Worm (Caenorhabditis elegans) whole organism, L4/young adult: ENCODE results near the gene F38A1.6.

ENCODE experiments used
- W03F9.2 ChIP-seq: fragments of 150-350 bp; optimal IDR thresholded peaks from 2 replicates; lab custom pipeline; 2014; ENCODE audit warnings: missing biosample characterization, missing genetic modification characterization
- dao-5 ChIP-seq: sonication (generic microtip); optimal IDR thresholded peaks from 2 replicates; lab custom pipeline; 2016; ENCODE audit warnings: missing genotype, missing genetic modification characterization, moderate library complexity, missing compliant biosample characterization
- him-1 ChIP-seq: sonication (generic microtip); optimal IDR thresholded peaks from 2 replicates; lab custom pipeline; 2016; ENCODE audit warnings: missing genotype, missing genetic modification reagents, missing genetic modification characterization, missing compliant biosample characterization

F38A1.6 gene

DNA sequence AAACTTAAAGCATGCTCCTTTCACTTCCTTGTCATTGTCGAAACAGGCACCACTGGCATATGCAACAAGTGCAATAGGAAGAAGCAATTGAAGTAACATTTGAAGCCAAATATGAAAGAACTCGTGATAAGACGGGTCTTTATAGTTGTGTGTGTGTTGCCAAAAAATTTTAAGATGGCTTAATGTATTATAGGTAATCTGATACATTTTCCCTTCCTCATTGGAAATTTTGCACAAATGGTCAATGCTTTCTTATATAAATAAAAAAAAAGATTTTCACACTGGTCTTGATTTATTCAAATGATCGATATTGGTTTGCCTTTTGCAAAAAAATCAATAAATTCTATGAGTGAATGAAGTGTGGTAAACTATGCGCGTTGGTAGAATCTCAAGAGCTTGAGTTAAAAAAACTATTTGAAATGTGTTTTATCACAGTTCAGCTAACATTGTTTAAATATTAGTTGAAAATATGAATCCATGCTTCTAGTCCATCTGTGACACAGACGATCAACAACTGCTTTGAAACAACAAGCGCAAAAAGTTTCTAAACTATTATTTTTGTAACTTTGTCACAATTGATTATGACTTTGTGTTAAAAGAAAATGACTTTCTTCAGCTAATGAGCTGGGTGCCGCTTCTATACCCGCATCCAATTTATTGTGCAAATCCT, at the start of gene F38A1.6, which contains the start of gene clec-166:
TSS of gene F38A1.6 (plus strand) at position 620 of the 670 bp plus-strand sequence.
TSS of gene clec-166 (minus strand) at position 101 of the 670 bp plus-strand sequence.
- TF ChIP-seq W03F9.2 (tag; lab: Kevin White, UChicago) (no peak), him-1 (tag; lab: Kevin White, UChicago) (no peak), dao-5 (tag; lab: Kevin White, UChicago) (no peak)

DNA sequence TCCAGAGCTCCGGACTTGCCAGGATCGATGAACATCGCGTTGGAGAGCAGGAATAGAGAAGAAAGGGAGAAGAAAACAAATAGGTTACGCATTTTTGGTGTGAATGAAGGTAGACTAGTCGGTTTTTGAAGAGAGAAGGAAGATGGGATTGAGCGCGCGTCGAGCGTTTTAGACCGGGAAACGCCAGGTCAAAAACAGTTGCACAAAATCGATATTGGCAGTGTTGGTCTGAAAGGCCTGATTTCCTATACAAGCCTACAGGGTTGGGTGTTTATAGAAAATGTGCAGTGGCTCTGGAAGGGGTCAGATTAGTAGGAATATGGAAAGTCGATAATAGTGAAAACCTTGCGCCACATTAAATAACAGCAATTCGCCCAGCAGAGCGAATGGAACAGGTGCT, 46.8 kb upstream of the F38A1.6 start, which contains the start of gene dsl-2:
TSS of gene dsl-2 (minus strand) at position 101 of the 400 bp plus-strand sequence.
- no peak for TF ChIP-seq W03F9.2 (tag; lab: Kevin White, UChicago)
- no peak for TF ChIP-seq him-1 (tag; lab: Kevin White, UChicago)
- no peak for TF ChIP-seq dao-5 (tag; lab: Kevin White, UChicago)

ce11 chrIV:1207980-1208379, 43.7 kb upstream of the F38A1.6 start, which contains the start of gene dsl-1:
TSS of gene dsl-1 (minus strand) at chrIV:1208080.
- TF ChIP-seq W03F9.2 (tag; lab: Kevin White, UChicago) (no peak), him-1 (tag; lab: Kevin White, UChicago) (no peak), dao-5 (tag; lab: Kevin White, UChicago) (no peak)

DNA sequence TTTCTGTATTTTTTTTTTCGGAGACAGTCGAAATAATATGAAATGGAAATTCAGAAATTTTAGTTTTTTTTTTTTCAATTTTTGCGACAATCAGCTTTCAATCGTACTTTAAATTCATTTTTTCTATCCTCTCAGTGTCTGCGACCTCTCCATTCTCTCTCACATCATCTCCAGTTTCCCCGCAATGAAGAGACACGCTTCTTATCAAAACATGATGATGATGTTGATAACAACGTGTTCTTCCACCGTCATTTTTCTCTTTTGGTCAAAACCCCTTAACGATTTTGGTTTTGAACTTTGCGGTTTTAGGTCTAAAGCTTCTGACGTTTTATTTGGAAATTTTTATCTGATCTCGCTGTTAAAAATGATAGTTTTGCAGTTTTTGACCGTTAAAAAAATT, 42.3 kb upstream of the F38A1.6 start:
- TF ChIP-seq W03F9.2 (tag; lab: Kevin White, UChicago) (no peak), him-1 (tag; lab: Kevin White, UChicago) (no peak), dao-5 (tag; lab: Kevin White, UChicago) (no peak)

DNA sequence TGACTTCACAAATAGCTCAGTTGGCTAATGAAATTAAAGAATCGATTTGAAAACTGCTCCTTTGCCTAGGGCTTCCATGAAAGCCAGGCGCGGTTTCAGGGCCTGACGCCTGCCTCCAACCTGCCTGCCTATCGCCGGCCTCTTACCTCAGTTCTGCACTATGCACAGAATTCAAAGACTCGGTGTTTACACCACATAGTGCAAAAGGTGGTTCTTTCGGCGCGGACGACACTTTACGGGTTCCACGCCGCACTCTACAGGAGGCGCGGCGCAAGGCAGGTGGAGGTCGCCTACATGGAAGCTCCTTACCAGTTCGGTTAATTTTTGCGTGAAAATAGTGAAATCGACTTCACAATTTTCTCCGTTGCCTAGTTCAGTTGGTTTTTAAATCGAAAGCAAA, 41.8 kb upstream of the F38A1.6 start:
- TF ChIP-seq W03F9.2 (tag; lab: Kevin White, UChicago) (no peak), him-1 (tag; lab: Kevin White, UChicago) (no peak), dao-5 (tag; lab: Kevin White, UChicago) (no peak)

ce11 chrIV:1211902-1212301, 39.8 kb upstream of the F38A1.6 start:
- TF ChIP-seq him-1 (tag; lab: Kevin White, UChicago) (no peak), W03F9.2 (tag; lab: Kevin White, UChicago) (no peak)

ce11 chrIV:1212357-1212756, 39.3 kb upstream of the F38A1.6 start:
- TF ChIP-seq W03F9.2 (tag; lab: Kevin White, UChicago) (no peak), him-1 (tag; lab: Kevin White, UChicago) (no peak), dao-5 (tag; lab: Kevin White, UChicago) (no peak)

ce11 chrIV:1213192-1213591, 38.5 kb upstream of the F38A1.6 start:
- TF ChIP-seq dao-5 (tag; lab: Kevin White, UChicago) (no peak), W03F9.2 (tag; lab: Kevin White, UChicago) (no peak), him-1 (tag; lab: Kevin White, UChicago) (no peak)

- TF ChIP-seq dao-5 (tag; lab: Kevin White, UChicago) (no peak), W03F9.2 (tag; lab: Kevin White, UChicago) (no peak), him-1 (tag; lab: Kevin White, UChicago) (no peak)
Observed at ce11 chrIV:1215536-1215935, 36.1 kb upstream of the F38A1.6 start.

ce11 chrIV:1216290-1216689, 35.4 kb upstream of the F38A1.6 start, which contains the start of gene W09G12.9:
TSS of gene W09G12.9 (plus strand) at chrIV:1216590.
- no peak for TF ChIP-seq dao-5 (tag; lab: Kevin White, UChicago)
- TF ChIP-seq W03F9.2 (tag; lab: Kevin White, UChicago) = no peak
- TF ChIP-seq him-1 (tag; lab: Kevin White, UChicago) = no peak

ce11 chrIV:1221167-1221566, 30.5 kb upstream of the F38A1.6 start, which contains the start of gene W09G12.10:
TSS of gene W09G12.10 (minus strand) at chrIV:1221287.
- TF ChIP-seq W03F9.2 (tag; lab: Kevin White, UChicago) = no peak
- TF ChIP-seq dao-5 (tag; lab: Kevin White, UChicago) = no peak
- no peak for TF ChIP-seq him-1 (tag; lab: Kevin White, UChicago)

DNA sequence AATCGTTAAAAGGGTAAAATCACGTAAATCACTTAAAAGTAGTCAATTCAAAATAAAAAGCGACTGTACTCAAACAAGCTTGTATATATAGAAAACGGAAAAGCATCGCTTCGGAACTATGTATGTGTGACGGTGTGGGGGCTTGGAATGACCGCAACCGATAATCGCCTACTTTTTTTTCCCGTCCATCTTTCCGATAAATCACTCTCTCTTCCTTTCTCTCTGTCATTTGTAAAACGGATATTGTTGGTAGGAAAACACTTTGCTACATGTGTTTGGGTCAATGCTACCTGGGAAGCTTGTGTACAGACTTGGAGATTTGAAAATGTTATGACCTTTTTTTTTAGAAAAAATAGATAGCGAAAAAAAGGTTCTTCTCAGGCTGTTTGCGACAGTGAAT, 26.9 kb upstream of the F38A1.6 start:
- no peak for TF ChIP-seq dao-5 (tag; lab: Kevin White, UChicago)
- TF ChIP-seq W03F9.2 (tag; lab: Kevin White, UChicago) = no peak
- no peak for TF ChIP-seq him-1 (tag; lab: Kevin White, UChicago)

DNA sequence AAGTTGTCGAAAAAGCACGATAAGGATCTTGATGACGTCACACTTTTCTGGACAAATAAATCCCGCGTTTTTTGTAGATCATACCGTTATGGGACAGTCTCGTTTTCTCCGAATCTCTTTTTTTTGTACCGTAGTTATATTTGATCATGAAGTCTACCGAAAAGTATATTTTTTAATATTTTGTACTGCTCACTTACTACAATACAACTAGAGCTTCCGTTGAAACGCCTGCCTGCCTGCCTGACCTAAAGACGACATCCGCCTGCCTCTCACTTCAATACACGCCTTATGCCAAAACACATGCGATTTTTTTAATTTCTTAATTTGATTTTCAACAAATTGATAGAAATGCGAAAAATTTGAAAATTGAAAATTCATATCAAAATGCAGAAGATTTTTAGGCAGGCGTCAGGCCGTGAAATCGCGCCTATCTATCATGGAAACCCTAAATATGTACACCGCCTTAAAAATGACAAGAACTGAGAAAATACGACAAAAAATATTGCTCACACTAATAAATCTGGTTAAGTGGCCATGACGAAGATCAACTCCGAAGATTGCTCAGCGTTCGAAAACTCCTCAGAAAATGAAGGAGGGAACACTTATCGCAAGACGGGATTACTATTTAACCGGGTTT, 25.9 kb upstream of the F38A1.6 start, which contains the start of gene W09G12.8:
TSS of gene W09G12.8 (plus strand) at position 587 of the 637 bp plus-strand sequence.
- no peak for TF ChIP-seq W03F9.2 (tag; lab: Kevin White, UChicago)
- no peak for TF ChIP-seq him-1 (tag; lab: Kevin White, UChicago)
- TF ChIP-seq dao-5 (tag; lab: Kevin White, UChicago) = no peak
